Fruit fly (Drosophila melanogaster) whole organism, prepupa: ENCODE measurements around the gene Ace.

Experiments used
- CG15336 ChIP-seq: fragments of 200-800 bp; sonication (Bioruptor generic); IDR thresholded peaks from 2 replicates; pipeline ENCODE4 v1.3.6; 2022; ENCODE audit warnings: missing biosample characterization, missing genetic modification characterization
- Hr39 ChIP-seq: fragments of 200-800 bp; sonication (Bioruptor generic); optimal IDR thresholded peaks from 2 replicates; lab custom pipeline; 2016; ENCODE audit warnings: missing biosample characterization, missing genetic modification characterization
- dac ChIP-seq: fragments of 200-800 bp; sonication (Bioruptor generic); optimal IDR thresholded peaks from 2 replicates; lab custom pipeline; 2017; ENCODE audit warnings: missing biosample characterization, mild to moderate bottlenecking, missing genetic modification characterization
- eg ChIP-seq: fragments of 200-800 bp; sonication (Bioruptor generic); IDR thresholded peaks from 3 replicates; pipeline ENCODE4 v1.3.6; 2022; ENCODE audit warnings: missing biosample characterization, missing genetic modification characterization
- ss ChIP-seq, 2 experiments: fragments of 200-800 bp; sonication (Bioruptor generic); optimal IDR thresholded peaks; 2 replicates in 1 of 2; 3 replicates in 1 of 2; lab custom pipeline; 2017 to 2018; ENCODE audit warnings: mild to moderate bottlenecking in 2 of 2, missing biosample characterization in 2 of 2, missing genetic modification characterization in 2 of 2, moderate library complexity in 1 of 2

DNA sequence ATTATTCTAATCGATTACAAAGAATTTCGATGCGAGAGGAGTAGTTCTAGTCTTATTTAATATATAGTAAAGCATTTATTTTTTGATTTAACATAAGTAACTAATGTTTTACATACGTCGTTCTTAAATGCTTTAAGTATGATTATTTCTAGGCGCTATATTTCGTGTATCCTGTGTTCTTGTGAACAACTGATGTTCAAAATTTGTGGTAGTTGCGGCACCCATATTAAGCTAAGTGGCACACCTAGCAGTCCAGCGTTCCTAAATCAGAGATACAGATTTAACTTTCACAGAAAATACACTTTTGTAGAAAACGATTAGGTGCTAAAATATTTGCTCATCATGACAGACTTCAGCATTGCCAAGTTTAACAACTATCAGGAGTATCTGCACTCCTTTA is 78.3 kb downstream of the Ace start, which contains the start of gene CG8138:
- no peak for TF ChIP-seq CG15336
- no peak for TF ChIP-seq eg
- TF ChIP-seq Hr39 (GFP tag; lab: Kevin White, UChicago), result no peak
- TF ChIP-seq dac (GFP tag; lab: Kevin White, UChicago), result no peak
- no peak for TF ChIP-seq ss (GFP tag; optimal IDR thresholded peaks at IDR 0.05; lab: Kevin White, UChicago)
